Worm (Caenorhabditis elegans): ENCODE data around the gene glb-28.

Gene glb-28

ce11 chrX:15276241-15276640 is 40.8 kb downstream of the glb-28 start:
- no peak for TF ChIP-seq dao-5 (tag; optimal IDR thresholded peaks at IDR 0.05)
- no peak for TF ChIP-seq W03F9.2 (tag; optimal IDR thresholded peaks at IDR 0.05)
- no peak for TF ChIP-seq him-1 (tag; optimal IDR thresholded peaks at IDR 0.05)

DNA sequence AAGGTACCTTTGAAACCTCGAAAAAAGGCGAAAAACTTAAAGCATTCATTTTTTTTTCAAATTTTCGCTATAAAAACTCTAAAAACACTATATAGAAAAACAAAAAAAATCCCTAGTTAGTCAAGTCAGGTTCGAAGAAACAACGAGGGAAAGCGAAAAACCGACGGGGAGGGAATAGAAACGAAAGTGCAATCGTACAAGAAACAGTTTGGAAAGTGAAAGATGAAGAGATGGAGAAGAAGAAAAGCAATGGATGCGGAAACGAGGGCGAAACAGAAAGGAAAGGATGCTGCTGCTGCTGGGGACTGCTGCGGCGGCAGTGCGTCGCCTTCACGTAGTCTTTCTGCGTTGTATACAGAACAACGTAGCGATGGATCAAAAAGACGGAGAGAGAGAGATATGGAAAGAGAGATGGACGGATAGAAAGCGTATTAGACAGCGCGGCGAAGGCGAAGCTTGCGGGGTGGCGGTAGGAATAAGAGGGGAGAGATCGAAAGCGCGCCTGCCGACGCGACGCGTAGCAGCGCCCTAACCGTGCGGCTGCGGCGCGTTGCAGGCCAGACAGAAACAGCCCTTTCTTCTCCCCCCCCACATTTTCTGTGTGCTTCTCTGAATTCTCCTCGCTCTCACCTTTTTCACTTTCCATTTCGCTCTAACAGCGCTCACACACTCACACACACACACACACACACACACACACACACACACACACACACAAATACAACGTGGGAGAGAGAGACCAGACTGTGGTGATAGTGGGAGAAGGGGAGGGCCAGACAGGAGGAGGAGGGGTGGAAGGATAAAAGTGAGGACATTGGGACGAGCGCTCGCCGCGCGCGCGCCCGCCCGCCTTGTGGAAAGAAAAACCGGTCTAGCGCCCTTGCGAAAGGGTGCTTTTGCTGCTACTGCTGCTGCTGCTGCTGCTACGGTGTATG is 42.0 kb downstream of the glb-28 start:
- no peak for TF ChIP-seq W03F9.2 (tag; optimal IDR thresholded peaks at IDR 0.05)
- TF ChIP-seq dao-5 (tag; optimal IDR thresholded peaks at IDR 0.05), result no peak
- TF ChIP-seq him-1 (tag; optimal IDR thresholded peaks at IDR 0.05), result no peak

ce11 chrX:15274079-15274478 is 43.0 kb downstream of the glb-28 start:
- TF ChIP-seq W03F9.2 (tag; optimal IDR thresholded peaks at IDR 0.05) (no peak), him-1 (tag; optimal IDR thresholded peaks at IDR 0.05) (no peak), dao-5 (tag; optimal IDR thresholded peaks at IDR 0.05) (no peak)

DNA sequence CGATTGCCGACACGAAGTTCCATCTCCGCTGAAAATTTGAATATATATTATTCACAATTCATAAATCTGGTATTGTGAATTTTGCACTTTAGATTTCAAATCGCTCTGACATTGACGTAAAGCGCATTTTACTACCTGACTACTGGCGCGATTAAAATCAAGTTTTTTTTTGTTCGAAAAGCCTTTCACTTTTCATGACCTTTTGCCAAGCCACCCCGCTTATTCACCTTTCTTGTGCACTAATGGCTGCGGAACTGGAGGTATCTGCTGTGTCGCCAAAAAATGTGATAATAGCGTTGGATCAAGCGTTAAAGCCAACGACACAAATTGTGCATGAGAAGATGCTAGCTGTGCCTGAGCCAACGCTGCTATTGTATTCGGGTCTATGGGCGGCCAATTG is 44.1 kb downstream of the glb-28 start:
- TF ChIP-seq dao-5 (tag; optimal IDR thresholded peaks at IDR 0.05), result no peak
- no peak for TF ChIP-seq W03F9.2 (tag; optimal IDR thresholded peaks at IDR 0.05)
- no peak for TF ChIP-seq him-1 (tag; optimal IDR thresholded peaks at IDR 0.05)

- no peak for TF ChIP-seq him-1 (tag; optimal IDR thresholded peaks at IDR 0.05)
- no peak for TF ChIP-seq dao-5 (tag; optimal IDR thresholded peaks at IDR 0.05)
- no peak for TF ChIP-seq W03F9.2 (tag; optimal IDR thresholded peaks at IDR 0.05)
Measured at ce11 chrX:15270656-15271055, 46.4 kb downstream of the glb-28 start.

DNA sequence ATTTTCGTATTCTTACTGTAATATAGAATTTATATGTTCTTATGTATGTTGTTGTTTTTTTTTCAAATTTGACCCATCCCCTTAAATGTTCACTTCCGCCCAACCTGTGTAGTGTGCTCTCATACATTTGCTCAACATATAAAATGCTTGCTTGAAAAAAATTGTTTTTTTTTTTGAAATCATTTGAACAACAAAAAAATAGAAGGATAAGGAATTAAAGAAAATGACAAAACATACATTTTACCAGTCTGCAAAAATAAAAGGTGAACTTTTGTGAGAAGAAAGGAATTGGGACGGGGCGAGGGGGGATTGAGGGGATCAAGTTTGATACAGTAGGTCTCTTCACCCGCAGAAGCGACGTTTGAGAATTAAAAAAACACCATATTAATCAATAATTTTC is 48.6 kb downstream of the glb-28 start:
- TF ChIP-seq dao-5 (tag; optimal IDR thresholded peaks at IDR 0.05) (no peak), W03F9.2 (tag; optimal IDR thresholded peaks at IDR 0.05) (no peak), him-1 (tag; optimal IDR thresholded peaks at IDR 0.05) (no peak)
